Fruit fly (Drosophila melanogaster): ENCODE data around the gene Jon25Biii.

- TF ChIP-seq CG7556 (GFP tag; optimal IDR thresholded peaks at IDR 0.05), result no peak
- no peak for TF ChIP-seq CG11093 (GFP tag; IDR thresholded peaks at IDR 0.05)
- no peak for TF ChIP-seq emc (GFP tag; optimal IDR thresholded peaks at IDR 0.05)
- TF ChIP-seq CG17912 (GFP tag; optimal IDR thresholded peaks at IDR 0.05), result no peak
Observed at dm6 chr2L:4973731-4974415, 23.3 kb upstream of the Jon25Biii start, which contains the start of gene mRpL28.
